Worm (Caenorhabditis elegans) whole organism, late embryonic: ENCODE data around the gene fbxb-51.

Experiments used
- F13H6.1 ChIP-seq: sonication (generic microtip); optimal IDR thresholded peaks from 2 replicates; lab custom pipeline; 2016; ENCODE audit warnings: missing genetic modification characterization, missing compliant biosample characterization
- K02D7.2 ChIP-seq: sonication (generic microtip); optimal IDR thresholded peaks from 2 replicates; lab custom pipeline; 2017; ENCODE audit warnings: mild to moderate bottlenecking, missing genetic modification characterization, missing compliant biosample characterization
- K09A11.1 ChIP-seq: sonication (generic microtip); optimal IDR thresholded peaks from 2 replicates; lab custom pipeline; 2017; ENCODE audit warnings: antibody characterized with exemption, mild to moderate bottlenecking, missing genetic modification characterization, missing compliant biosample characterization; ENCODE audit not compliant: insufficient read depth
- Y22D7AL.16 ChIP-seq: sonication (generic microtip); optimal IDR thresholded peaks from 2 replicates; lab custom pipeline; 2016; ENCODE audit warnings: missing genetic modification characterization, missing compliant biosample characterization
- ahr-1 ChIP-seq: sonication (generic microtip); optimal IDR thresholded peaks from 2 replicates; lab custom pipeline; 2016; ENCODE audit warnings: missing genetic modification characterization, missing compliant biosample characterization
- ama-1 ChIP-seq: fragments of 150-350 bp; optimal IDR thresholded peaks from 2 replicates; lab custom pipeline; 2014
- ceh-18 ChIP-seq: sonication (generic microtip); optimal IDR thresholded peaks from 2 replicates; lab custom pipeline; 2016; ENCODE audit warnings: missing genetic modification characterization, missing compliant biosample characterization
- ceh-2 ChIP-seq: sonication (generic microtip); optimal IDR thresholded peaks from 2 replicates; lab custom pipeline; 2016; ENCODE audit warnings: missing genotype, missing genetic modification characterization, missing compliant biosample characterization
- ceh-24 ChIP-seq: sonication (generic microtip); optimal IDR thresholded peaks from 2 replicates; lab custom pipeline; 2016; ENCODE audit warnings: mild to moderate bottlenecking, missing genetic modification characterization, missing compliant biosample characterization
- ceh-30 ChIP-seq: fragments of 150-350 bp; optimal IDR thresholded peaks from 2 replicates; lab custom pipeline; 2014; ENCODE audit warnings: missing biosample characterization, missing genetic modification characterization
- ceh-31 ChIP-seq: sonication (generic microtip); optimal IDR thresholded peaks from 2 replicates; lab custom pipeline; 2016; ENCODE audit warnings: missing genetic modification characterization, missing compliant biosample characterization
- ceh-45 ChIP-seq: fragments of 200-800 bp; sonication (Bioruptor generic); IDR thresholded peaks from 2 replicates; pipeline ENCODE4 v1.3.6; 2022; ENCODE audit warnings: missing genetic modification reagents, missing genetic modification characterization, missing compliant biosample characterization
- ceh-48 ChIP-seq: sonication (generic microtip); optimal IDR thresholded peaks from 2 replicates; lab custom pipeline; 2016; ENCODE audit warnings: missing genetic modification characterization, inconsistent platforms, missing compliant biosample characterization
- che-1 ChIP-seq: sonication (generic microtip); optimal IDR thresholded peaks from 2 replicates; lab custom pipeline; 2016; ENCODE audit warnings: mild to moderate bottlenecking, missing genetic modification characterization, missing compliant biosample characterization
- dmd-4 ChIP-seq: sonication (generic microtip); optimal IDR thresholded peaks from 2 replicates; lab custom pipeline; 2016; ENCODE audit warnings: borderline replicate concordance, missing genetic modification characterization, missing compliant biosample characterization
- dve-1 ChIP-seq: sonication (generic microtip); optimal IDR thresholded peaks from 2 replicates; lab custom pipeline; 2017; ENCODE audit warnings: antibody characterized with exemption, mild to moderate bottlenecking, missing genetic modification characterization, missing compliant biosample characterization
- elt-2 ChIP-seq: sonication (generic microtip); optimal IDR thresholded peaks from 2 replicates; lab custom pipeline; 2016; ENCODE audit warnings: missing genetic modification reagents, missing genetic modification characterization, missing compliant biosample characterization
- ets-4 ChIP-seq: sonication (generic microtip); optimal IDR thresholded peaks from 2 replicates; lab custom pipeline; 2016; ENCODE audit warnings: missing genetic modification characterization, missing compliant biosample characterization
- eyg-1 ChIP-seq: sonication (generic microtip); optimal IDR thresholded peaks from 2 replicates; lab custom pipeline; 2016; ENCODE audit warnings: missing genotype, missing genetic modification characterization, missing compliant biosample characterization
- fax-1 ChIP-seq: sonication (generic microtip); optimal IDR thresholded peaks from 2 replicates; lab custom pipeline; 2016; ENCODE audit warnings: missing genotype, missing genetic modification characterization, missing compliant biosample characterization
- fkh-10 ChIP-seq: fragments of 150-350 bp; optimal IDR thresholded peaks from 2 replicates; lab custom pipeline; 2014; ENCODE audit warnings: missing biosample characterization, missing genetic modification reagents, missing genetic modification characterization
- hlh-13 ChIP-seq: fragments of 200-800 bp; sonication (Bioruptor generic); optimal IDR thresholded peaks from 2 replicates; lab custom pipeline; 2018; ENCODE audit warnings: mild to moderate bottlenecking, missing genetic modification characterization, missing compliant biosample characterization
- hlh-30 ChIP-seq: sonication (generic microtip); optimal IDR thresholded peaks from 2 replicates; lab custom pipeline; 2017; ENCODE audit warnings: antibody characterized with exemption, missing genetic modification characterization, missing compliant biosample characterization; ENCODE audit not compliant: insufficient read depth
- lin-11 ChIP-seq: fragments of 200-800 bp; sonication (Bioruptor generic); optimal IDR thresholded peaks from 2 replicates; lab custom pipeline; 2018; ENCODE audit warnings: mild to moderate bottlenecking, missing genetic modification characterization, missing compliant biosample characterization
- nfya-1 ChIP-seq: sonication (generic microtip); optimal IDR thresholded peaks from 2 replicates; lab custom pipeline; 2017; ENCODE audit warnings: missing genetic modification characterization, mild to moderate bottlenecking, missing compliant biosample characterization, antibody characterized with exemption, moderate library complexity
- nhr-11 ChIP-seq: fragments of 150-350 bp; optimal IDR thresholded peaks from 2 replicates; lab custom pipeline; 2014; ENCODE audit warnings: missing biosample characterization, missing genetic modification characterization
- nhr-232 ChIP-seq: sonication (generic microtip); optimal IDR thresholded peaks from 2 replicates; lab custom pipeline; 2016; ENCODE audit warnings: missing genetic modification characterization, missing compliant biosample characterization
- npax-4 ChIP-seq: sonication (generic microtip); optimal IDR thresholded peaks from 2 replicates; lab custom pipeline; 2016; ENCODE audit warnings: missing genetic modification characterization, missing compliant biosample characterization
- pag-3 ChIP-seq: sonication (generic microtip); optimal IDR thresholded peaks from 2 replicates; lab custom pipeline; 2016; ENCODE audit warnings: missing compliant biosample characterization, missing genetic modification characterization, borderline replicate concordance
- pha-2 ChIP-seq: sonication (generic microtip); optimal IDR thresholded peaks from 2 replicates; lab custom pipeline; 2017; ENCODE audit warnings: mild to moderate bottlenecking, missing genetic modification characterization, missing compliant biosample characterization
- pha-4 ChIP-seq: fragments of 150-350 bp; optimal IDR thresholded peaks from 2 replicates; lab custom pipeline; 2018; ENCODE audit warnings: missing biosample characterization, missing genetic modification reagents, missing genetic modification characterization
- ref-2 ChIP-seq: sonication (generic microtip); optimal IDR thresholded peaks from 2 replicates; lab custom pipeline; 2016; ENCODE audit warnings: missing genetic modification characterization, missing compliant biosample characterization
- rnt-1 ChIP-seq: sonication (generic microtip); optimal IDR thresholded peaks from 2 replicates; lab custom pipeline; 2016; ENCODE audit warnings: missing genetic modification characterization, missing compliant biosample characterization
- sdc-2 ChIP-seq: sonication (generic microtip); optimal IDR thresholded peaks from 2 replicates; lab custom pipeline; 2016; ENCODE audit warnings: missing genotype, missing genetic modification characterization, missing compliant biosample characterization
- sox-2 ChIP-seq: fragments of 200-800 bp; sonication (Bioruptor generic); IDR thresholded peaks from 2 replicates; pipeline ENCODE4 v1.3.6; 2022; ENCODE audit warnings: missing genetic modification reagents, missing genetic modification characterization, missing compliant biosample characterization
- sox-4 ChIP-seq: sonication (generic microtip); optimal IDR thresholded peaks from 2 replicates; lab custom pipeline; 2017; ENCODE audit warnings: mild to moderate bottlenecking, missing genetic modification characterization, inconsistent platforms, missing compliant biosample characterization
- syd-9 ChIP-seq: sonication (generic microtip); optimal IDR thresholded peaks from 2 replicates; lab custom pipeline; 2016; ENCODE audit warnings: mild to moderate bottlenecking, missing genetic modification characterization, moderate library complexity, missing compliant biosample characterization
- tbx-7 ChIP-seq: sonication (generic microtip); optimal IDR thresholded peaks from 2 replicates; lab custom pipeline; 2016; ENCODE audit warnings: missing genotype, missing genetic modification characterization, missing compliant biosample characterization
- unc-3 ChIP-seq, 2 experiments: fragments of 200-800 bp in 1 of 2; sonication (Bioruptor generic) in 1 of 2; sonication (generic microtip) in 1 of 2; conservative IDR thresholded peaks in 1 of 2; optimal IDR thresholded peaks in 1 of 2; 2 replicates each; pipeline versions ENCODE4 v1.3.6 to Lab custom; 2016 to 2022; ENCODE audit warnings: missing compliant biosample characterization in 2 of 2, missing genetic modification characterization in 2 of 2, missing genetic modification reagents in 1 of 2
- unc-42 ChIP-seq: sonication (generic microtip); optimal IDR thresholded peaks from 2 replicates; lab custom pipeline; 2016; ENCODE audit warnings: missing genotype, missing genetic modification characterization, missing compliant biosample characterization
- unc-55 ChIP-seq: sonication (generic microtip); optimal IDR thresholded peaks from 2 replicates; lab custom pipeline; 2017; ENCODE audit warnings: missing biosample characterization, missing genetic modification reagents, missing genetic modification characterization
- unc-86 ChIP-seq: sonication (generic microtip); optimal IDR thresholded peaks from 2 replicates; lab custom pipeline; 2016; ENCODE audit warnings: missing genetic modification characterization, missing compliant biosample characterization
- zip-5 ChIP-seq: sonication (generic microtip); optimal IDR thresholded peaks from 2 replicates; lab custom pipeline; 2016; ENCODE audit warnings: missing genetic modification characterization, missing compliant biosample characterization
- ztf-16 ChIP-seq: sonication (generic microtip); optimal IDR thresholded peaks from 2 replicates; lab custom pipeline; 2017; ENCODE audit warnings: missing genetic modification characterization, missing compliant biosample characterization

Gene fbxb-51

DNA sequence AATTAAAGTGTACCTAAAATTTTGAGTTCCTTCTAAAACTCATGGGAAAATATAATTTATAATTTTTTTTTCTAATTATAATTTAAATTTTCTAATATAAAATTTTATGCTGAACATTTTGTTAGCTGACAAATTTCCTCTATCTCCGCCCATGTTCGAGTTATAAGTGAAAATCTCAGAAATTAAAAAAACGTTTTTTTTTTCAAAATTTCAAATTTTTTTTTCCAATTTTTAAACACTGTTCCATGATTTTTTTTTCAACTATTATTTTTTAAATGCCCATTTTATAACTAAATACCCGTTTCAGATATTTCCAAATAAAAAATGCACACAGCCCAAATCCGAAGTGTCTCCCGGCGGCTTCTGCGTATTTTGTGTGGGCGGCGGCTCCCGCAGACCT, 31.6 kb upstream of the fbxb-51 start, which contains the start of gene Y51H7BR.8:
TSS of gene Y51H7BR.8 (plus strand) at position 301 of the 400 bp plus-strand sequence.
- no peak for TF ChIP-seq zip-5 (tag; lab: Kevin White, UChicago)
- TF ChIP-seq, all 69 proteins: peak for 0

DNA sequence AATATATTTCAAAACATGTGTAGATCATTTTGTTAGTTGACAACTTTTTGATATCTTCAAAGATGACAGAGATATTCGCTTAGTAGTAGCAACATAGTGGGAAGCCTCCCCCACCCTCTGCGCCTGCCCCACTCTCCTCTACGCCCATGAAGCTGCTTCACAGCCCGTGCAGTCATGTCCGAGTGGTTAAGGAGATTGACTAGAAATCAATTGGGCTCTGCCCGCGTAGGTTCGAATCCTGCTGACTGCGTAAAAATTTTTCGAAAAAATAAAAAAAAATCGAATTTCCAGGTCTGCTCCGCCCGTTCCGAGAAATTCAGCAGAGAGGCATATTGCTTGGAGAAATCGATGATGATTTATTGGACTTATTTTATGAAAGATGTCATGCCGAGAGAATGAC, 30.6 kb upstream of the fbxb-51 start:
- peak; percentile 22 for TF ChIP-seq syd-9
- TF ChIP-seq unc-55 (GFP tag; lab: Kevin White, UChicago) = no peak
- TF ChIP-seq che-1 (tag; lab: Kevin White, UChicago) = no peak
- no peak for TF ChIP-seq sox-4 (tag; lab: Kevin White, UChicago)
- TF ChIP-seq sox-2 (GFP tag; lab: Robert Waterston, UW) = no peak
- no peak for TF ChIP-seq ceh-2 (tag; lab: Kevin White, UChicago)
- no peak for TF ChIP-seq unc-86 (tag; lab: Kevin White, UChicago)
- no peak for TF ChIP-seq ref-2 (tag; lab: Kevin White, UChicago)
- TF ChIP-seq ceh-31 = no peak
- TF ChIP-seq fkh-10 (GFP tag; lab: Kevin White, UChicago) = no peak
- no peak for TF ChIP-seq ama-1 (lab: Kevin White, UChicago)
- TF ChIP-seq K02D7.2 = no peak
- no peak for TF ChIP-seq fax-1 (tag; lab: Kevin White, UChicago)
- no peak for TF ChIP-seq ahr-1
- TF ChIP-seq hlh-30 (tag; lab: Kevin White, UChicago) = no peak
- TF ChIP-seq unc-42 = peak; percentile 54
- TF ChIP-seq elt-2 = no peak
- no peak for TF ChIP-seq ceh-30 (tag; lab: Kevin White, UChicago)
- TF ChIP-seq eyg-1 (tag; lab: Kevin White, UChicago) = no peak
- no peak for TF ChIP-seq Y22D7AL.16 (tag; lab: Kevin White, UChicago)
- no peak for TF ChIP-seq rnt-1 (tag; lab: Kevin White, UChicago)
- TF ChIP-seq sdc-2 (tag; lab: Kevin White, UChicago) = no peak
- TF ChIP-seq ceh-18 = peak; percentile 15
- TF ChIP-seq pha-4 (tag; lab: Kevin White, UChicago) = no peak
- TF ChIP-seq ceh-45 (GFP tag; lab: Robert Waterston, UW) = no peak
- no peak for TF ChIP-seq lin-11 (tag; lab: Kevin White, UChicago)
- no peak for TF ChIP-seq npax-4 (tag; lab: Kevin White, UChicago)
- no peak for TF ChIP-seq unc-3 (GFP tag; conservative IDR thresholded peaks at IDR 0.05; lab: Robert Waterston, UW)
- TF ChIP-seq unc-3 (tag; optimal IDR thresholded peaks at IDR 0.05; lab: Kevin White, UChicago) = no peak
- no peak for TF ChIP-seq ets-4
- TF ChIP-seq nfya-1 (tag; lab: Kevin White, UChicago) = no peak
- no peak for TF ChIP-seq zip-5 (tag; lab: Kevin White, UChicago)
- peak; percentile 43 for TF ChIP-seq ceh-48 (tag; lab: Kevin White, UChicago)
- TF ChIP-seq, all 69 proteins: peak for 4

DNA sequence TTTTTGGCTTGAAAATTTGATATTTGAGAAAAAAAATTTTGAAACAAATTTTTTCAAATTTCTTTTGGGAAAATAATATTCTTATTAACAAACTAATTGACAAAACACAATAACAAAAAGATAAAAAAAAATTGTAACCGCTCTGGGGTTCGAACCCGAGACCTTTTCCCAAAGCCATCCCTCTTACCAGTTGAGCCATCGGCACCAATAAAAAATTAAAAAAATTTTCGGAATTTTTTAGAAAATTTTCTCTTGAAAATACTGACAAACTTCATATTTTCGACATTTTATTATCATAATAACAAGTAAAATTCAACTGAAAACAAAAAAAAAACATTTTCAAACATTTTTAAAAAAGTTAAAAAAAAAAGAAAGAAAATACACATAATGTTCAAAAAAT, 28.6 kb upstream of the fbxb-51 start:
- no peak for TF ChIP-seq K09A11.1 (tag; lab: Kevin White, UChicago)

DNA sequence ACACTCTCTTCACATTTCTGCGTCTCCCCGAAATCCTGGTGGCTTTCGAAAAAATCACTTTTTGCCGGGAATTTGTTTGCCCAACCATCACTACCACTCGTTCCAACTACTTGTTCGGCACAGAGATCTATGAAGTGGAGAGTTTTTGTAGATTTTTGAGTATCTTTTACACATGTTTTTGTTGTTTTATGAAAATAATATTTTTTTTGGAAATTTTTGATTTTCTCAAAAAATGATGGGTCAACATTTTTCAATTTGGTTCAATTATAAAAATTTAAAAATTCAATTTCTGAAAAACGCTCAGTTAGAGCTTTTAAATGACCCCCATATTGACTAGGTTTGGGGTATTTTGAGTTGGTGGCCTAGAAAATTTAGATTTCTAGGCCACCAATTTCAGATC, 25.0 kb upstream of the fbxb-51 start, which contains the start of gene Y51H7BR.7:
TSS of gene Y51H7BR.7 (minus strand) at position 101 of the 400 bp plus-strand sequence.
- TF ChIP-seq nhr-11 (tag; lab: Kevin White, UChicago) (no peak), ztf-16 (no peak), ref-2 (tag; lab: Kevin White, UChicago) (no peak), dve-1 (tag; lab: Kevin White, UChicago) (no peak), nfya-1 (tag; lab: Kevin White, UChicago) (no peak), K09A11.1 (tag; lab: Kevin White, UChicago) (no peak), hlh-30 (tag; lab: Kevin White, UChicago) (no peak), nhr-232 (no peak), F13H6.1 (tag; lab: Kevin White, UChicago) (no peak), ceh-24 (tag; lab: Kevin White, UChicago) (no peak), dmd-4 (tag; lab: Kevin White, UChicago) (no peak), tbx-7 (tag; lab: Kevin White, UChicago) (no peak), hlh-13 (no peak), pag-3 (tag; lab: Kevin White, UChicago) (no peak), ceh-30 (tag; lab: Kevin White, UChicago) (no peak), pha-2 (tag; lab: Kevin White, UChicago) (no peak)
